Worm (Caenorhabditis elegans) whole organism, L3 larva: ENCODE results near the gene K04G11.3.

Experiments
- R02D3.7 ChIP-seq: fragments of 150-350 bp; optimal IDR thresholded peaks from 2 replicates; lab custom pipeline; 2014; ENCODE audit warnings: missing biosample characterization, missing genetic modification characterization
- daf-12 ChIP-seq: fragments of 150-350 bp; optimal IDR thresholded peaks from 2 replicates; lab custom pipeline; 2014; ENCODE audit warnings: missing biosample characterization, missing genetic modification reagents, missing genetic modification characterization
- fkh-10 ChIP-seq: sonication (generic microtip); optimal IDR thresholded peaks from 2 replicates; lab custom pipeline; 2017; ENCODE audit warnings: missing biosample characterization, missing genetic modification reagents, missing genetic modification characterization
- lin-15B ChIP-seq: fragments of 150-350 bp; optimal IDR thresholded peaks from 2 replicates; lab custom pipeline; 2014; ENCODE audit warnings: missing biosample characterization, missing genetic modification characterization
- nfya-1 ChIP-seq: sonication (generic microtip); optimal IDR thresholded peaks from 2 replicates; lab custom pipeline; 2017; ENCODE audit warnings: missing genetic modification characterization, mild to moderate bottlenecking, missing compliant biosample characterization, antibody characterized with exemption, moderate library complexity; ENCODE audit not compliant: insufficient read depth
- nhr-237 ChIP-seq: fragments of 150-350 bp; optimal IDR thresholded peaks from 2 replicates; lab custom pipeline; 2014; ENCODE audit warnings: missing biosample characterization, missing genetic modification characterization
- nhr-28 ChIP-seq: fragments of 150-350 bp; optimal IDR thresholded peaks from 2 replicates; lab custom pipeline; 2014; ENCODE audit warnings: missing biosample characterization, missing genetic modification characterization
- nhr-76 ChIP-seq: fragments of 150-350 bp; sonication (generic microtip); optimal IDR thresholded peaks from 5 replicates; lab custom pipeline; 2014; ENCODE audit warnings: missing biosample characterization, missing genetic modification characterization
- unc-39 ChIP-seq: sonication (generic microtip); optimal IDR thresholded peaks from 4 replicates; lab custom pipeline; 2017; ENCODE audit warnings: missing biosample characterization, missing genetic modification characterization
- unc-62 ChIP-seq: fragments of 150-350 bp; sonication (generic microtip); optimal IDR thresholded peaks from 4 replicates; lab custom pipeline; 2014; ENCODE audit warnings: missing biosample characterization, missing genetic modification reagents, missing genetic modification characterization

DNA sequence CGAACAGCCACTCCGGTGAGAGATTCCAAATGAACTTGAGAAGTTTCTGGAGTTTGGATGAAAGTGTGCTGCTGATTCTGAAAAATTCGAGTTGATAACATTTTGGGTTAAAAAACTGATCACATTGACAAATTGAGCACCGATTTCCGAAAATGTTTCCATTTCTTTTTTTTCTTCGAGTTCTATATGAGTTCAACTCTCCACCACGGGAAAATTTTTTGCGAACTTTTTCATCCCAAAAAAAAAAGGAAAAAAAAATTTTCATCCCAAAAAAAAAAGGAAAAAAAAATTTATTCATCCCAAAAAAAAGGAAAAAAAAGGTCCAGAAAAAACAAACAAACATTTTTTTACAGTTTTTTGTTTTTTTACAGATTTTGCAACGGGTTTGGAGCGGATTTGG lies 29.7 kb upstream of the K04G11.3 start, which contains the start of gene Y60A9A.1:
- no peak for TF ChIP-seq nhr-28 (tag; lab: Kevin White, UChicago)
- no peak for TF ChIP-seq nfya-1
- no peak for TF ChIP-seq fkh-10 (GFP tag; lab: Kevin White, UChicago)
- no peak for TF ChIP-seq R02D3.7 (tag; lab: Kevin White, UChicago)
- no peak for TF ChIP-seq nhr-237 (tag; lab: Kevin White, UChicago)
- no peak for TF ChIP-seq daf-12 (tag; lab: Kevin White, UChicago)
- TF ChIP-seq unc-39 (tag; lab: Kevin White, UChicago) = no peak
- TF ChIP-seq lin-15B = no peak
- no peak for TF ChIP-seq unc-62 (GFP tag; lab: Kevin White, UChicago)
- no peak for TF ChIP-seq nhr-76 (tag; lab: Kevin White, UChicago)
